Fruit fly (Drosophila melanogaster) whole organism, embryonic: Measurements from ENCODE around the gene CG8176.

ENCODE experiments used
- B-H1 ChIP-seq: fragments of 200-800 bp; sonication (Bioruptor generic); IDR thresholded peaks from 3 replicates; pipeline ENCODE4 v1.3.6; 2022; ENCODE audit warnings: missing biosample characterization, missing genetic modification characterization
- Bteb2 ChIP-seq: fragments of 200-800 bp; sonication (Bioruptor generic); optimal IDR thresholded peaks from 2 replicates; lab custom pipeline; 2016; ENCODE audit warnings: missing biosample characterization, missing genetic modification characterization
- C15 ChIP-seq: fragments of 200-800 bp; sonication (Bioruptor generic); IDR thresholded peaks from 3 replicates; pipeline ENCODE4 v1.3.6; 2022; ENCODE audit warnings: missing biosample characterization, missing genetic modification characterization
- CG10431 ChIP-seq: fragments of 200-800 bp; sonication (Bioruptor generic); optimal IDR thresholded peaks from 3 replicates; lab custom pipeline; 2018; ENCODE audit warnings: missing biosample characterization, mild to moderate bottlenecking, missing genetic modification characterization
- CG12219 ChIP-seq: fragments of 200-800 bp; sonication (Bioruptor generic); optimal IDR thresholded peaks from 3 replicates; lab custom pipeline; 2018; ENCODE audit warnings: missing biosample characterization, mild to moderate bottlenecking, missing genetic modification characterization
- CG12391 ChIP-seq: fragments of 200-800 bp; sonication (Bioruptor generic); optimal IDR thresholded peaks from 3 replicates; lab custom pipeline; 2018; ENCODE audit warnings: missing biosample characterization, mild to moderate bottlenecking, missing genetic modification characterization, moderate library complexity
- CG12769 ChIP-seq: fragments of 200-800 bp; sonication (Bioruptor generic); optimal IDR thresholded peaks from 2 replicates; lab custom pipeline; 2019; ENCODE audit warnings: missing biosample characterization, mild to moderate bottlenecking, missing genetic modification characterization, moderate library complexity
- CG17361 ChIP-seq: fragments of 200-800 bp; sonication (Bioruptor generic); IDR thresholded peaks from 3 replicates; pipeline ENCODE4 v1.3.6; 2022; ENCODE audit warnings: missing biosample characterization, missing genetic modification characterization
- CG18011 ChIP-seq: fragments of 200-800 bp; sonication (Bioruptor generic); optimal IDR thresholded peaks from 2 replicates; lab custom pipeline; 2017; ENCODE audit warnings: missing biosample characterization, missing genetic modification characterization, mild to moderate bottlenecking, moderate library complexity, missing genotype
- CG30020 ChIP-seq: fragments of 200-800 bp; optimal IDR thresholded peaks from 2 replicates; lab custom pipeline; 2019; ENCODE audit warnings: missing biosample characterization, mild to moderate bottlenecking, missing genetic modification characterization, moderate library complexity
- CG31441 ChIP-seq: fragments of 200-800 bp; sonication (Bioruptor generic); IDR thresholded peaks from 2 replicates; pipeline ENCODE4 v1.3.6; 2022; ENCODE audit warnings: missing biosample characterization, missing genetic modification characterization
- CG3163 ChIP-seq: fragments of 200-800 bp; sonication (Bioruptor generic); optimal IDR thresholded peaks from 3 replicates; lab custom pipeline; 2016; ENCODE audit warnings: missing biosample characterization, missing genetic modification characterization
- CG34224 ChIP-seq: fragments of 200-800 bp; sonication (Bioruptor generic); IDR thresholded peaks from 3 replicates; pipeline ENCODE4 v1.3.6; 2022; ENCODE audit warnings: missing biosample characterization, missing genetic modification characterization; ENCODE audit not compliant: partially characterized antibody
- CG4854 ChIP-seq: fragments of 200-800 bp; sonication (Bioruptor generic); optimal IDR thresholded peaks from 2 replicates; lab custom pipeline; 2016; ENCODE audit warnings: missing biosample characterization, missing genetic modification characterization, inconsistent platforms
- CG6765 ChIP-seq: fragments of 200-800 bp; sonication (Bioruptor generic); optimal IDR thresholded peaks from 3 replicates; lab custom pipeline; 2017; ENCODE audit warnings: missing biosample characterization, mild to moderate bottlenecking, missing genetic modification characterization
- CG8359 ChIP-seq: fragments of 200-800 bp; sonication (Bioruptor generic); optimal IDR thresholded peaks from 2 replicates; lab custom pipeline; 2017; ENCODE audit warnings: missing biosample characterization, mild to moderate bottlenecking, missing genetic modification characterization, borderline replicate concordance
- Dek ChIP-seq: fragments of 200-800 bp; sonication (Bioruptor generic); optimal IDR thresholded peaks from 3 replicates; lab custom pipeline; 2019; ENCODE audit warnings: missing biosample characterization, mild to moderate bottlenecking, missing genetic modification characterization, moderate library complexity
- Doc2 ChIP-seq: fragments of 200-800 bp; sonication (Bioruptor generic); IDR thresholded peaks from 2 replicates; pipeline ENCODE4 v1.3.6; 2022; ENCODE audit warnings: missing biosample characterization, missing genetic modification characterization
- Ets97D ChIP-seq: fragments of 200-800 bp; sonication (Bioruptor generic); optimal IDR thresholded peaks from 3 replicates; lab custom pipeline; 2016; ENCODE audit warnings: missing biosample characterization, missing genetic modification characterization
- Fer3 ChIP-seq: fragments of 200-800 bp; sonication (Bioruptor generic); optimal IDR thresholded peaks from 2 replicates; lab custom pipeline; 2018; ENCODE audit warnings: missing biosample characterization, mild to moderate bottlenecking, missing genetic modification characterization, moderate library complexity
- Gsc ChIP-seq: fragments of 200-800 bp; sonication (Bioruptor generic); IDR thresholded peaks from 2 replicates; pipeline ENCODE4 v1.3.6; 2022; ENCODE audit warnings: missing biosample characterization, missing genetic modification characterization
- HmgD ChIP-seq: fragments of 200-800 bp; sonication (Bioruptor generic); optimal IDR thresholded peaks from 3 replicates; lab custom pipeline; 2016; ENCODE audit warnings: missing biosample characterization, missing genetic modification characterization
- Jarid2 ChIP-seq: fragments of 200-800 bp; sonication (Bioruptor generic); optimal IDR thresholded peaks from 3 replicates; lab custom pipeline; 2017; ENCODE audit warnings: mild to moderate bottlenecking, missing biosample characterization, missing genetic modification reagents, missing genetic modification characterization
- NFAT ChIP-seq: fragments of 200-800 bp; sonication (Bioruptor generic); IDR thresholded peaks from 2 replicates; pipeline ENCODE4 v1.3.6; 2022; ENCODE audit warnings: missing biosample characterization, missing genetic modification characterization
- Nf-YC ChIP-seq: fragments of 200-800 bp; optimal IDR thresholded peaks from 3 replicates; lab custom pipeline; 2019; ENCODE audit warnings: missing biosample characterization, mild to moderate bottlenecking, missing genetic modification characterization, moderate library complexity
- Poxn ChIP-seq: fragments of 200-800 bp; sonication (Bioruptor generic); IDR thresholded peaks from 2 replicates; pipeline ENCODE4 v1.3.6; 2022; ENCODE audit warnings: missing biosample characterization, missing genetic modification characterization
- Rx ChIP-seq: fragments of 200-800 bp; sonication (Bioruptor generic); IDR thresholded peaks from 2 replicates; pipeline ENCODE4 v1.3.6; 2022; ENCODE audit warnings: missing biosample characterization, missing genetic modification characterization
- Sin3A ChIP-seq: fragments of >200 bp; optimal IDR thresholded peaks from 2 replicates; lab custom pipeline; 2018
- abd-A ChIP-seq: fragments of 200-800 bp; sonication (Bioruptor generic); optimal IDR thresholded peaks from 3 replicates; lab custom pipeline; 2019; ENCODE audit warnings: missing biosample characterization, mild to moderate bottlenecking, missing genetic modification characterization, moderate library complexity
- amos ChIP-seq: fragments of 200-800 bp; sonication (Bioruptor generic); IDR thresholded peaks from 2 replicates; pipeline ENCODE4 v1.3.6; 2022; ENCODE audit warnings: missing biosample characterization, missing genetic modification characterization; ENCODE audit not compliant: partially characterized antibody
- az2 ChIP-seq: fragments of 200-800 bp; sonication (Bioruptor generic); optimal IDR thresholded peaks from 3 replicates; lab custom pipeline; 2016; ENCODE audit warnings: missing biosample characterization, missing genetic modification characterization
- bcd ChIP-seq: fragments of 200-800 bp; sonication (Bioruptor generic); optimal IDR thresholded peaks from 2 replicates; lab custom pipeline; 2017; ENCODE audit warnings: missing biosample characterization, mild to moderate bottlenecking, missing genetic modification characterization
- crp ChIP-seq, 2 experiments: fragments of 200-800 bp; sonication (Bioruptor generic); optimal IDR thresholded peaks; 2 replicates in 1 of 2; 3 replicates in 1 of 2; lab custom pipeline; 2017; ENCODE audit warnings: missing biosample characterization in 2 of 2, missing genetic modification characterization in 2 of 2, mild to moderate bottlenecking in 1 of 2, moderate library complexity in 1 of 2
- dmrt99B ChIP-seq: fragments of 200-800 bp; sonication (Bioruptor generic); optimal IDR thresholded peaks from 2 replicates; lab custom pipeline; 2018; ENCODE audit warnings: missing biosample characterization, mild to moderate bottlenecking, missing genetic modification characterization, moderate library complexity
- en ChIP-seq: fragments of 200-800 bp; sonication (Bioruptor generic); optimal IDR thresholded peaks from 2 replicates; lab custom pipeline; 2016; ENCODE audit warnings: missing biosample characterization, missing genetic modification characterization
- fd64A ChIP-seq: fragments of 200-800 bp; sonication (Bioruptor generic); optimal IDR thresholded peaks from 3 replicates; lab custom pipeline; 2018; ENCODE audit warnings: missing biosample characterization, mild to moderate bottlenecking, missing genetic modification characterization
- gro ChIP-seq: fragments of 200-800 bp; sonication (Bioruptor generic); optimal IDR thresholded peaks from 2 replicates; lab custom pipeline; 2016; ENCODE audit warnings: missing biosample characterization, missing genetic modification characterization
- ind ChIP-seq: fragments of 200-800 bp; sonication (Bioruptor generic); optimal IDR thresholded peaks from 3 replicates; lab custom pipeline; 2016; ENCODE audit warnings: missing biosample characterization, missing genetic modification characterization
- ken ChIP-seq: fragments of 200-800 bp; sonication (Bioruptor generic); IDR thresholded peaks from 3 replicates; pipeline ENCODE4 v1.3.6; 2022; ENCODE audit warnings: missing biosample characterization, missing genetic modification characterization
- luna ChIP-seq: fragments of 200-800 bp; sonication (Bioruptor generic); optimal IDR thresholded peaks from 2 replicates; lab custom pipeline; 2016; ENCODE audit warnings: missing biosample characterization, missing genetic modification characterization
- nerfin-1 ChIP-seq: fragments of 200-800 bp; sonication (Bioruptor generic); optimal IDR thresholded peaks from 3 replicates; lab custom pipeline; 2019; ENCODE audit warnings: missing biosample characterization, mild to moderate bottlenecking, missing genetic modification characterization, moderate library complexity
- prd ChIP-seq, 3 experiments: fragments of >200 bp in 2 of 3; fragments of 200-800 bp in 1 of 3; sonication (Bioruptor generic) in 1 of 3; optimal IDR thresholded peaks in 2 of 3; IDR thresholded peaks in 1 of 3; 2 replicates in 2 of 3; 3 replicates in 1 of 3; pipeline versions ENCODE4 v1.3.6 to Lab custom; 2017 to 2022; ENCODE audit warnings: missing biosample characterization in 1 of 3, missing genetic modification characterization in 1 of 3
- pros ChIP-seq: fragments of 200-800 bp; sonication (Bioruptor generic); optimal IDR thresholded peaks from 3 replicates; lab custom pipeline; 2019; ENCODE audit warnings: missing biosample characterization, mild to moderate bottlenecking, missing genetic modification characterization, moderate library complexity
- rib ChIP-seq: fragments of 200-800 bp; sonication (Bioruptor generic); IDR thresholded peaks from 2 replicates; pipeline ENCODE4 v1.3.6; 2022; ENCODE audit warnings: missing biosample characterization, missing genetic modification characterization
- salm ChIP-seq: fragments of 200-800 bp; sonication (Bioruptor generic); optimal IDR thresholded peaks from 2 replicates; lab custom pipeline; 2018; ENCODE audit warnings: missing biosample characterization, mild to moderate bottlenecking, missing genetic modification characterization
- sd ChIP-seq: fragments of 200-800 bp; sonication (Bioruptor generic); optimal IDR thresholded peaks from 3 replicates; lab custom pipeline; 2018; ENCODE audit warnings: missing biosample characterization, mild to moderate bottlenecking, missing genetic modification characterization, moderate library complexity
- shn ChIP-seq: fragments of 200-800 bp; sonication (Bioruptor generic); optimal IDR thresholded peaks from 3 replicates; lab custom pipeline; 2016; ENCODE audit warnings: missing biosample characterization, missing genetic modification characterization
- sr ChIP-seq: fragments of 200-800 bp; sonication (Bioruptor generic); IDR thresholded peaks from 3 replicates; pipeline ENCODE4 v1.3.6; 2022; ENCODE audit warnings: missing biosample characterization, missing genetic modification characterization
- vvl ChIP-seq: fragments of 200-800 bp; sonication (Bioruptor generic); IDR thresholded peaks from 2 replicates; pipeline ENCODE4 v1.3.6; 2022; ENCODE audit warnings: missing biosample characterization, missing genetic modification characterization
- zfh1 ChIP-seq: fragments of 200-800 bp; sonication (Bioruptor generic); IDR thresholded peaks from 3 replicates; pipeline ENCODE4 v1.3.6; 2022; ENCODE audit warnings: missing biosample characterization, missing genetic modification characterization

CG8176 gene

dm6 chr3R:9496748-9497147, 19.1 kb upstream of the CG8176 start (continued):
- TF ChIP-seq luna (GFP tag; lab: Kevin White, UChicago) (peak; percentile 89), CG18011 (GFP tag; lab: Kevin White, UChicago) (peak; percentile 44), CG12769 (tag; lab: Kevin White, UChicago) (peak; percentile 77), rib (GFP tag; lab: Robert Waterston, UW) (peak; percentile 72), Rx (GFP tag; lab: Robert Waterston, UW) (0 out of 2 replicates have a peak, but pooled peaks have one; percentile 23), Bteb2 (GFP tag; lab: Kevin White, UChicago) (peak; percentile 81), ken (GFP tag; lab: Robert Waterston, UW) (peak; percentile 85), CG10431 (no peak), CG30020 (tag; lab: Kevin White, UChicago) (peak; percentile 2), CG3163 (GFP tag; lab: Kevin White, UChicago) (peak; percentile 73), CG4854 (GFP tag; lab: Kevin White, UChicago) (peak; percentile 89), fd64A (GFP tag; lab: Kevin White, UChicago) (no peak), abd-A (tag; lab: Kevin White, UChicago) (no peak), Ets97D (peak; percentile 99), sd (tag; lab: Kevin White, UChicago) (peak; percentile 47), Gsc (GFP tag; lab: Robert Waterston, UW) (no peak), C15 (GFP tag; lab: Robert Waterston, UW) (no peak), sr (GFP tag; lab: Robert Waterston, UW) (no peak), Poxn (GFP tag; lab: Robert Waterston, UW) (no peak), Doc2 (GFP tag; lab: Robert Waterston, UW) (no peak), ind (GFP tag; lab: Kevin White, UChicago) (peak; percentile 75), az2 (GFP tag; lab: Kevin White, UChicago) (peak; percentile 50), CG12219 (no peak), CG6765 (GFP tag; lab: Kevin White, UChicago) (peak; percentile 40), en (GFP tag; lab: Kevin White, UChicago) (peak; percentile 5), bcd (GFP tag; lab: Kevin White, UChicago) (peak; percentile 74), CG34224 (GFP tag; lab: Robert Waterston, UW) (peak; percentile 36; the same call in 1 of the 3 replicates), HmgD (peak; percentile 81), pros (GFP tag; lab: Kevin White, UChicago) (no peak), B-H1 (GFP tag; lab: Robert Waterston, UW) (no peak), zfh1 (GFP tag; lab: Robert Waterston, UW) (peak; percentile 54; the same call in 1 of the 3 replicates), salm (tag; lab: Kevin White, UChicago) (peak; percentile 67), crp (GFP tag; optimal IDR thresholded peaks at IDR 0.05; lab: Kevin White, UChicago) (peak in 1 of 2 experiments; percentile 3), dmrt99B (no peak), gro (GFP tag; lab: Kevin White, UChicago) (peak; percentile 95), nerfin-1 (peak; percentile 50), Dek (tag; lab: Kevin White, UChicago) (peak; percentile 82), CG12391 (tag; lab: Kevin White, UChicago) (peak; percentile 67), Jarid2 (GFP tag; lab: Kevin White, UChicago) (no peak), prd (optimal IDR thresholded peaks at IDR 0.05; lab: Kevin White, UChicago) (no peak), prd (GFP tag; IDR thresholded peaks at IDR 0.05; lab: Robert Waterston, UW) (peak; percentile 49; the same call in 1 of the 3 replicates), shn (GFP tag; lab: Kevin White, UChicago) (peak; percentile 68), vvl (GFP tag; lab: Robert Waterston, UW) (peak; percentile 89), NFAT (peak; percentile 75), Fer3 (tag; lab: Kevin White, UChicago) (peak; percentile 60), amos (GFP tag; lab: Robert Waterston, UW) (peak; percentile 66; the same call in 1 of the 2 replicates), CG31441 (GFP tag; lab: Robert Waterston, UW) (peak; percentile 55; the same call in 1 of the 2 replicates), CG17361 (GFP tag; lab: Robert Waterston, UW) (peak; percentile 65), CG8359 (GFP tag; lab: Kevin White, UChicago) (no peak), Nf-YC (tag; lab: Kevin White, UChicago) (peak; percentile 70), Sin3A (no peak)
